Fruit fly (Drosophila melanogaster) whole organism, wandering third instar larva: ENCODE data around the gene Tango9.
A peak's percentile ranks its signal among the peaks of the same experiment; 100 is the strongest.

Experiments
- Abd-B ChIP-seq: fragments of >200 bp; optimal IDR thresholded peaks from 2 replicates; lab custom pipeline; 2017; ENCODE audit warnings: missing biosample characterization, missing genetic modification characterization
- CG32264 ChIP-seq: fragments of 200-800 bp; sonication (Bioruptor generic); optimal IDR thresholded peaks from 2 replicates; lab custom pipeline; 2016; ENCODE audit warnings: missing biosample characterization, missing genetic modification characterization
- CG9705 ChIP-seq: fragments of 200-800 bp; sonication (Bioruptor generic); optimal IDR thresholded peaks from 2 replicates; lab custom pipeline; 2018; ENCODE audit warnings: missing biosample characterization, mild to moderate bottlenecking, missing genetic modification characterization
- CrebA ChIP-seq: fragments of 200-800 bp; sonication (Bioruptor generic); optimal IDR thresholded peaks from 2 replicates; lab custom pipeline; 2016; ENCODE audit warnings: missing biosample characterization, mild to moderate bottlenecking, missing genetic modification characterization, borderline replicate concordance
- Dfd ChIP-seq: fragments of >200 bp; optimal IDR thresholded peaks from 2 replicates; lab custom pipeline; 2017; ENCODE audit warnings: missing biosample characterization, missing genetic modification characterization
- Dif ChIP-seq: fragments of 200-275, 200-300 bp; sonication (Bioruptor generic); optimal IDR thresholded peaks from 2 replicates; lab custom pipeline; 2018; ENCODE audit warnings: missing biosample characterization, missing genetic modification characterization; ENCODE audit not compliant: partially characterized antibody
- GATAd ChIP-seq: sonication (Bioruptor generic); optimal IDR thresholded peaks from 2 replicates; lab custom pipeline; 2016; ENCODE audit warnings: missing biosample characterization, missing genetic modification characterization
- HLH106 ChIP-seq: fragments of 200-800 bp; optimal IDR thresholded peaks from 3 replicates; lab custom pipeline; 2019; ENCODE audit warnings: missing biosample characterization, mild to moderate bottlenecking, missing genetic modification characterization, moderate library complexity
- Hnf4 ChIP-seq: fragments of 200-800 bp; sonication (Bioruptor generic); optimal IDR thresholded peaks from 2 replicates; lab custom pipeline; 2016; ENCODE audit warnings: missing biosample characterization, mild to moderate bottlenecking, missing genetic modification characterization
- Hr78 ChIP-seq: fragments of >200 bp; optimal IDR thresholded peaks from 2 replicates; lab custom pipeline; 2017; ENCODE audit warnings: missing biosample characterization, missing genetic modification characterization
- Hr83 ChIP-seq: fragments of 200-300 bp; sonication (Bioruptor generic); optimal IDR thresholded peaks from 2 replicates; lab custom pipeline; 2016; ENCODE audit warnings: missing biosample characterization, mild to moderate bottlenecking, missing genetic modification characterization, moderate library complexity; ENCODE audit not compliant: poor library complexity, severe bottlenecking
- Jra ChIP-seq: sonication (Bioruptor generic); optimal IDR thresholded peaks from 2 replicates; lab custom pipeline; 2016; ENCODE audit warnings: missing biosample characterization, missing genetic modification characterization
- Mio ChIP-seq: sonication (Bioruptor generic); optimal IDR thresholded peaks from 2 replicates; lab custom pipeline; 2016; ENCODE audit warnings: missing biosample characterization, missing genetic modification characterization
- Myc ChIP-seq: fragments of >200 bp; optimal IDR thresholded peaks from 2 replicates; lab custom pipeline; 2017
- N ChIP-seq: fragments of >200 bp; optimal IDR thresholded peaks from 2 replicates; lab custom pipeline; 2018; ENCODE audit warnings: missing biosample characterization, missing external identifiers, missing genetic modification characterization
- OdsH ChIP-seq: fragments of 200-800 bp; sonication (Bioruptor generic); optimal IDR thresholded peaks from 2 replicates; lab custom pipeline; 2016; ENCODE audit warnings: missing biosample characterization, mild to moderate bottlenecking, missing genetic modification characterization
- Rel ChIP-seq, 2 experiments: fragments of 200-800 bp; sonication (Bioruptor generic) in 1 of 2; optimal IDR thresholded peaks; 2 replicates in 1 of 2; 3 replicates in 1 of 2; lab custom pipeline; 2016 to 2019; ENCODE audit warnings: mild to moderate bottlenecking in 2 of 2, missing biosample characterization in 2 of 2, missing genetic modification characterization in 2 of 2, moderate library complexity in 1 of 2
- Sp1 ChIP-seq: fragments of 200-800 bp; sonication (Bioruptor generic); optimal IDR thresholded peaks from 3 replicates; lab custom pipeline; 2019; ENCODE audit warnings: missing biosample characterization, mild to moderate bottlenecking, missing genetic modification characterization, moderate library complexity
- Vsx2 ChIP-seq: fragments of 200-300, 225-300 bp; sonication (Bioruptor generic); optimal IDR thresholded peaks from 2 replicates; lab custom pipeline; 2018; ENCODE audit warnings: missing biosample characterization, missing genetic modification characterization; ENCODE audit not compliant: partially characterized antibody
- br ChIP-seq: fragments of 200-800 bp; sonication (Bioruptor generic); optimal IDR thresholded peaks from 2 replicates; lab custom pipeline; 2016; ENCODE audit warnings: missing biosample characterization, missing genetic modification characterization
- brk ChIP-seq: fragments of 200-800 bp; sonication (Bioruptor generic); optimal IDR thresholded peaks from 2 replicates; lab custom pipeline; 2016; ENCODE audit warnings: missing biosample characterization, mild to moderate bottlenecking, missing genetic modification characterization
- dl ChIP-seq, 2 experiments: fragments of 175-275, 200-275 bp in 1 of 2; fragments of 200-275 bp in 1 of 2; sonication (Bioruptor generic); optimal IDR thresholded peaks; lab custom pipeline; 2018; ENCODE audit warnings: mild to moderate bottlenecking in 2 of 2, missing biosample characterization in 2 of 2, missing genetic modification characterization in 2 of 2, moderate library complexity in 2 of 2; ENCODE audit not compliant: partially characterized antibody in 2 of 2, insufficient read depth in 1 of 2
- dmrt93B ChIP-seq: fragments of 200-800 bp; sonication (Bioruptor generic); optimal IDR thresholded peaks from 2 replicates; lab custom pipeline; 2018; ENCODE audit warnings: missing biosample characterization, mild to moderate bottlenecking, missing genetic modification characterization
- dsf ChIP-seq: sonication (Bioruptor generic); optimal IDR thresholded peaks from 2 replicates; lab custom pipeline; 2016; ENCODE audit warnings: missing biosample characterization, missing genetic modification characterization, borderline replicate concordance
- ey ChIP-seq: fragments of 200-800 bp; sonication (Bioruptor generic); optimal IDR thresholded peaks from 2 replicates; lab custom pipeline; 2016; ENCODE audit warnings: missing biosample characterization, missing genetic modification characterization
- foxo ChIP-seq, 2 experiments: fragments of 200-800 bp; sonication (Bioruptor generic); optimal IDR thresholded peaks; 2 replicates in 1 of 2; 3 replicates in 1 of 2; lab custom pipeline; 2016 to 2017; ENCODE audit warnings: missing biosample characterization in 2 of 2, missing genetic modification characterization in 2 of 2
- fru ChIP-seq: fragments of 200-800 bp; sonication (Bioruptor generic); optimal IDR thresholded peaks from 3 replicates; lab custom pipeline; 2016; ENCODE audit warnings: missing biosample characterization, mild to moderate bottlenecking, missing genetic modification characterization
- h ChIP-seq: fragments of 200-800 bp; sonication (Bioruptor generic); optimal IDR thresholded peaks from 3 replicates; lab custom pipeline; 2016; ENCODE audit warnings: missing biosample characterization, mild to moderate bottlenecking, missing genetic modification characterization
- jim ChIP-seq: fragments of 175-275, 200-325 bp; sonication (Bioruptor generic); optimal IDR thresholded peaks from 2 replicates; lab custom pipeline; 2016; ENCODE audit warnings: missing biosample characterization, mild to moderate bottlenecking, missing genetic modification characterization
- lola ChIP-seq: fragments of >200 bp; optimal IDR thresholded peaks from 2 replicates; lab custom pipeline; 2017; ENCODE audit warnings: missing biosample characterization, missing genetic modification characterization
- pan ChIP-seq: fragments of >200 bp; optimal IDR thresholded peaks from 2 replicates; lab custom pipeline; 2017
- psq ChIP-seq: fragments of 200-800 bp; sonication (Bioruptor generic); optimal IDR thresholded peaks from 3 replicates; lab custom pipeline; 2017; ENCODE audit warnings: missing biosample characterization, mild to moderate bottlenecking, missing genetic modification characterization, moderate library complexity
- rgr ChIP-seq: fragments of 200-800 bp; sonication (Bioruptor generic); optimal IDR thresholded peaks from 3 replicates; lab custom pipeline; 2016; ENCODE audit warnings: missing biosample characterization, mild to moderate bottlenecking, missing genetic modification characterization
- sage ChIP-seq: fragments of 200-800 bp; sonication (Bioruptor generic); optimal IDR thresholded peaks from 2 replicates; lab custom pipeline; 2016; ENCODE audit warnings: missing biosample characterization, mild to moderate bottlenecking, missing genetic modification characterization
- sv ChIP-seq: fragments of 200-800 bp; sonication (Bioruptor generic); optimal IDR thresholded peaks from 3 replicates; lab custom pipeline; 2016; ENCODE audit warnings: missing biosample characterization, missing genetic modification characterization
- tai ChIP-seq: sonication (Bioruptor generic); optimal IDR thresholded peaks from 2 replicates; lab custom pipeline; 2016; ENCODE audit warnings: missing biosample characterization, missing genetic modification characterization
- usp ChIP-seq: fragments of >200 bp; optimal IDR thresholded peaks from 2 replicates; lab custom pipeline; 2017; ENCODE audit warnings: missing biosample characterization, missing genetic modification characterization
- woc ChIP-seq: sonication (Bioruptor generic); optimal IDR thresholded peaks from 2 replicates; lab custom pipeline; 2016; ENCODE audit warnings: missing biosample characterization, mild to moderate bottlenecking, missing genetic modification characterization

Tango9 gene

dm6 chr3R:11964000-11964399 lies 10.7 kb downstream of the Tango9 start:
- TF ChIP-seq Hr83 (GFP tag; lab: Kevin White, UChicago) (no peak), jim (no peak), Dif (GFP tag; lab: Kevin White, UChicago) (no peak), usp (GFP tag; lab: Kevin White, UChicago) (no peak), OdsH (GFP tag; lab: Kevin White, UChicago) (no peak), dmrt93B (no peak), woc (no peak), fru (no peak), lola (no peak), dl (GFP tag; optimal IDR thresholded peaks at IDR 0.05; lab: Kevin White, UChicago; ENCODE audit: insufficient read depth in 1 of 2, partially characterized antibody in 2 of 2) (no peak)

- TF ChIP-seq h (peak; percentile 87), Dif (GFP tag; lab: Kevin White, UChicago) (no peak), Vsx2 (GFP tag; lab: Kevin White, UChicago) (no peak), brk (GFP tag; lab: Kevin White, UChicago) (no peak), Sp1 (GFP tag; lab: Kevin White, UChicago) (peak; percentile 72), Rel (GFP tag; optimal IDR thresholded peaks at IDR 0.05; lab: Kevin White, UChicago) (no peak), Rel (tag; optimal IDR thresholded peaks at IDR 0.05; lab: Kevin White, UChicago) (no peak), OdsH (GFP tag; lab: Kevin White, UChicago) (peak; percentile 66), CG32264 (GFP tag; lab: Kevin White, UChicago) (peak; percentile 55), Hr83 (GFP tag; lab: Kevin White, UChicago) (peak; percentile 45), CG9705 (peak; percentile 67), rgr (GFP tag; lab: Kevin White, UChicago) (peak; percentile 83), Abd-B (GFP tag; lab: Kevin White, UChicago) (no peak), Myc (lab: Kevin White, UChicago) (peak; percentile 69), GATAd (peak; percentile 74), tai (GFP tag; lab: Kevin White, UChicago) (no peak), HLH106 (tag; lab: Kevin White, UChicago) (peak; percentile 81), Hr78 (GFP tag; lab: Kevin White, UChicago) (no peak), dsf (GFP tag; lab: Kevin White, UChicago) (peak; percentile 85), Jra (GFP tag; lab: Kevin White, UChicago) (peak; percentile 91), dmrt93B (peak; percentile 65), jim (no peak), Hnf4 (GFP tag; lab: Kevin White, UChicago) (peak; percentile 86), Mio (GFP tag; lab: Kevin White, UChicago) (no peak), dl (GFP tag; optimal IDR thresholded peaks at IDR 0.05; lab: Kevin White, UChicago; ENCODE audit: insufficient read depth in 1 of 2, partially characterized antibody in 2 of 2) (no peak), sv (GFP tag; lab: Kevin White, UChicago) (peak; percentile 54), lola (no peak), woc (peak; percentile 94), fru (peak; percentile 78), br (GFP tag; lab: Kevin White, UChicago) (peak; percentile 73), CrebA (GFP tag; lab: Kevin White, UChicago) (no peak), usp (GFP tag; lab: Kevin White, UChicago) (no peak), N (GFP tag; lab: Kevin White, UChicago) (no peak), pan (lab: Kevin White, UChicago) (no peak), sage (no peak), foxo (GFP tag; optimal IDR thresholded peaks at IDR 0.05; lab: Kevin White, UChicago) (peak in 1 of 2 experiments; percentile 84), psq (GFP tag; lab: Kevin White, UChicago) (peak; percentile 59), ey (peak; percentile 80), Dfd (GFP tag; lab: Kevin White, UChicago) (no peak)
These were observed 11.9 kb downstream of the Tango9 start, which contains the start of the genes CG3281 and aurA for dm6 chr3R:11962739-11963214. TSS of gene CG3281 (minus strand) at chr3R:11962805. TSS of gene aurA (plus strand) at chr3R:11963124.
